Fruit fly (Drosophila melanogaster): Measurements from ENCODE around the gene CG34132.

CG34132 gene

dm6 chr2L:7923636-7924301 is 38.5 kb downstream of the CG34132 start (continued):
- TF ChIP-seq sisA (GFP tag; IDR thresholded peaks at IDR 0.05) (no peak), caup (GFP tag; optimal IDR thresholded peaks at IDR 0.05; ENCODE audit: severe bottlenecking) (no peak), CG15269 (tag; optimal IDR thresholded peaks at IDR 0.05) (peak; percentile 14), tgo (GFP tag; IDR thresholded peaks at IDR 0.05) (peak; percentile 31; the same call in 1 of the 3 replicates), CG2199 (GFP tag; IDR thresholded peaks at IDR 0.05) (no peak), Myb (GFP tag; optimal IDR thresholded peaks at IDR 0.05) (no peak), az2 (GFP tag; optimal IDR thresholded peaks at IDR 0.05) (no peak), sug (tag; optimal IDR thresholded peaks at IDR 0.05) (no peak), CG8944 (GFP tag; optimal IDR thresholded peaks at IDR 0.05) (no peak), CG4730 (GFP tag; IDR thresholded peaks at IDR 0.05) (no peak), CG11723 (GFP tag; optimal IDR thresholded peaks at IDR 0.05) (no peak), E2f1 (GFP tag; IDR thresholded peaks at IDR 0.05) (no peak), CG9797 (GFP tag; optimal IDR thresholded peaks at IDR 0.05) (no peak), CG1529 (GFP tag; optimal IDR thresholded peaks at IDR 0.05) (no peak), CG18262 (tag; optimal IDR thresholded peaks at IDR 0.05) (no peak), CG9609 (GFP tag; optimal IDR thresholded peaks at IDR 0.05) (no peak), oc (tag; optimal IDR thresholded peaks at IDR 0.05) (no peak), salm (tag; optimal IDR thresholded peaks at IDR 0.05) (no peak), fu2 (GFP tag; optimal IDR thresholded peaks at IDR 0.05) (no peak), CG4404 (GFP tag; IDR thresholded peaks at IDR 0.05) (no peak), CG7271 (tag; optimal IDR thresholded peaks at IDR 0.05) (no peak), jumu (GFP tag; optimal IDR thresholded peaks at IDR 0.05) (no peak), gcm2 (GFP tag; optimal IDR thresholded peaks at IDR 0.05) (no peak), CG11504 (tag; optimal IDR thresholded peaks at IDR 0.05) (peak; percentile 12), Hr51 (GFP tag; optimal IDR thresholded peaks at IDR 0.05) (peak in 1 of 2 experiments; percentile 20), CG17912 (GFP tag; optimal IDR thresholded peaks at IDR 0.05) (no peak), Jarid2 (GFP tag; optimal IDR thresholded peaks at IDR 0.05) (no peak), pho (GFP tag; optimal IDR thresholded peaks at IDR 0.05) (no peak), bigmax (GFP tag; optimal IDR thresholded peaks at IDR 0.05) (no peak), Ets97D (GFP tag; optimal IDR thresholded peaks at IDR 0.05) (no peak), h (optimal IDR thresholded peaks at IDR 0.05) (no peak), wor (GFP tag; IDR thresholded peaks at IDR 0.05) (no peak), Gug (GFP tag; IDR thresholded peaks at IDR 0.05) (no peak), CHES-1-like (GFP tag; optimal IDR thresholded peaks at IDR 0.05) (no peak), B-H1 (GFP tag; IDR thresholded peaks at IDR 0.05) (no peak), dan (GFP tag; IDR thresholded peaks at IDR 0.05) (no peak), CG13296 (GFP tag; optimal IDR thresholded peaks at IDR 0.05) (no peak), CG18011 (GFP tag; optimal IDR thresholded peaks at IDR 0.05) (no peak), Mes4 (GFP tag; optimal IDR thresholded peaks at IDR 0.05) (no peak), dmrt99B (tag; optimal IDR thresholded peaks at IDR 0.05) (peak; percentile 19), sim (GFP tag; IDR thresholded peaks at IDR 0.05) (no peak), CG2678 (tag; optimal IDR thresholded peaks at IDR 0.05) (peak; percentile 8), grau (tag; optimal IDR thresholded peaks at IDR 0.05) (peak; percentile 19), CG8924 (tag; optimal IDR thresholded peaks at IDR 0.05) (no peak), CG3065 (GFP tag; optimal IDR thresholded peaks at IDR 0.05) (no peak), CG43689 (GFP tag; IDR thresholded peaks at IDR 0.05) (no peak), CG6254 (GFP tag; optimal IDR thresholded peaks at IDR 0.05) (no peak), insv (GFP tag; optimal IDR thresholded peaks at IDR 0.05) (no peak), CG33213 (GFP tag; optimal IDR thresholded peaks at IDR 0.05) (no peak), Antp (GFP tag; optimal IDR thresholded peaks at IDR 0.05) (no peak), sima (GFP tag; optimal IDR thresholded peaks at IDR 0.05) (no peak), CG2889 (GFP tag; IDR thresholded peaks at IDR 0.05) (no peak)

Measured in whole organism, embryonic.